Fruit fly (Drosophila melanogaster) whole organism, adult: ENCODE data around the gene Tk.

Experiments used
- CG14711 ChIP-seq: fragments of 200-800 bp; sonication (Bioruptor generic); optimal IDR thresholded peaks from 2 replicates; lab custom pipeline; 2018; ENCODE audit warnings: missing biosample characterization, mild to moderate bottlenecking, missing genetic modification characterization, moderate library complexity
- Clk ChIP-seq: fragments of 200-800 bp; sonication (Bioruptor generic); optimal IDR thresholded peaks from 2 replicates; lab custom pipeline; 2017; ENCODE audit warnings: missing biosample characterization, missing genetic modification characterization
- cnc ChIP-seq, 2 experiments: fragments of >200 bp; optimal IDR thresholded peaks; 2 replicates each; lab custom pipeline; 2017
- kay ChIP-seq: fragments of 200-800 bp; sonication (Bioruptor generic); peaks from one replicate; lab custom pipeline; 2016; ENCODE audit warnings: missing biosample characterization, missing genetic modification characterization, borderline replicate concordance
- ovo ChIP-seq: fragments of 200-800 bp; sonication (Bioruptor generic); optimal IDR thresholded peaks from 2 replicates; lab custom pipeline; 2016; ENCODE audit warnings: missing biosample characterization, missing genetic modification characterization
- pad ChIP-seq: fragments of 200-800 bp; sonication (Bioruptor generic); optimal IDR thresholded peaks from 3 replicates; lab custom pipeline; 2017; ENCODE audit warnings: missing biosample characterization, missing genetic modification characterization, mild to moderate bottlenecking, moderate library complexity, missing genetic modification reagents

dm6 chr3R:11992934-11993670 is 12.2 kb downstream of the Tk start, which contains the start of gene mfas:
- no peak for TF ChIP-seq cnc (optimal IDR thresholded peaks at IDR 0.05; lab: Kevin White, UChicago)
- TF ChIP-seq pad: no peak
- TF ChIP-seq ovo: no peak
- no peak for TF ChIP-seq CG14711 (tag; lab: Kevin White, UChicago)
- TF ChIP-seq kay (GFP tag; lab: Kevin White, UChicago): no peak
- no peak for TF ChIP-seq Clk (GFP tag; lab: Kevin White, UChicago)
